Worm (Caenorhabditis elegans) whole organism, young adult: ENCODE data around the gene myo-6.
A peak's percentile ranks its signal among the peaks of the same experiment; 100 is the strongest.

Experiments
- attf-5 ChIP-seq: fragments of 200-800 bp; sonication (Bioruptor generic); optimal IDR thresholded peaks from 2 replicates; lab custom pipeline; 2018; ENCODE audit warnings: mild to moderate bottlenecking, missing genetic modification characterization, missing compliant biosample characterization
- cebp-1 ChIP-seq, 2 experiments: fragments of 200-800 bp in 1 of 2; sonication (Bioruptor generic) in 1 of 2; sonication (generic microtip) in 1 of 2; IDR thresholded peaks in 1 of 2; optimal IDR thresholded peaks in 1 of 2; 2 replicates each; pipeline versions ENCODE4 v1.3.6 to Lab custom; 2017 to 2022; ENCODE audit warnings: missing compliant biosample characterization in 2 of 2, missing genetic modification characterization in 2 of 2, mild to moderate bottlenecking in 1 of 2, missing genetic modification reagents in 1 of 2, moderate library complexity in 1 of 2
- egl-18 ChIP-seq: fragments of 200-800 bp; sonication (Bioruptor generic); IDR thresholded peaks from 2 replicates; pipeline ENCODE4 v1.3.6; 2022; ENCODE audit warnings: missing genetic modification reagents, missing genetic modification characterization, missing compliant biosample characterization
- madf-10 ChIP-seq: sonication (generic microtip); optimal IDR thresholded peaks from 2 replicates; lab custom pipeline; 2016; ENCODE audit warnings: mild to moderate bottlenecking, missing genetic modification characterization, missing compliant biosample characterization
- mes-4 ChIP-seq: sonication (generic microtip); optimal IDR thresholded peaks from 2 replicates; lab custom pipeline; 2016; ENCODE audit warnings: missing genotype, missing genetic modification characterization, missing compliant biosample characterization
- nhr-90 ChIP-seq: sonication (generic microtip); optimal IDR thresholded peaks from 2 replicates; lab custom pipeline; 2016; ENCODE audit warnings: missing genotype, mild to moderate bottlenecking, missing genetic modification characterization, missing compliant biosample characterization
- unc-62 ChIP-seq: fragments of 150-350 bp; optimal IDR thresholded peaks from 2 replicates; lab custom pipeline; 2014; ENCODE audit warnings: missing biosample characterization, missing genetic modification reagents, missing genetic modification characterization
- ztf-3 ChIP-seq: fragments of 200-800 bp; sonication (Bioruptor generic); optimal IDR thresholded peaks from 2 replicates; lab custom pipeline; 2018; ENCODE audit warnings: mild to moderate bottlenecking, missing genetic modification characterization, missing compliant biosample characterization

- no peak for TF ChIP-seq nhr-90 (tag; lab: Kevin White, UChicago)
- TF ChIP-seq unc-62 (GFP tag; lab: Kevin White, UChicago): no peak
- TF ChIP-seq attf-5 (GFP tag; lab: Kevin White, UChicago): no peak
- no peak for TF ChIP-seq egl-18 (GFP tag; lab: Robert Waterston, UW)
- 0 out of 2 replicates have a peak, but pooled peaks have one; percentile 11 for TF ChIP-seq cebp-1 (GFP tag; IDR thresholded peaks at IDR 0.05; lab: Robert Waterston, UW)
- TF ChIP-seq cebp-1 (tag; optimal IDR thresholded peaks at IDR 0.05; lab: Kevin White, UChicago): peak; percentile 89
- no peak for TF ChIP-seq madf-10
- no peak for TF ChIP-seq ztf-3 (GFP tag; lab: Kevin White, UChicago)
- TF ChIP-seq mes-4 (tag; lab: Kevin White, UChicago): no peak
These were observed 46.2 kb downstream of the myo-6 start for ce11 chrIII:13455816-13456215.
